Fruit fly (Drosophila melanogaster) whole organism, embryonic: ENCODE data around the gene nesd.

Experiments
- BEAF-32 ChIP-seq: fragments of 200-800 bp; sonication (Bioruptor generic); optimal IDR thresholded peaks from 3 replicates; lab custom pipeline; 2017; ENCODE audit warnings: missing biosample characterization, missing genetic modification characterization, mild to moderate bottlenecking, moderate library complexity, missing genetic modification reagents
- CG10366 ChIP-seq: fragments of 200-800 bp; sonication (Bioruptor generic); IDR thresholded peaks from 2 replicates; pipeline ENCODE4 v1.3.6; 2022; ENCODE audit warnings: missing biosample characterization, missing genetic modification characterization
- CG11247 ChIP-seq: fragments of 200-800 bp; sonication (Bioruptor generic); IDR thresholded peaks from 2 replicates; pipeline ENCODE4 v1.3.6; 2022; ENCODE audit warnings: missing biosample characterization, missing genetic modification characterization
- CG12236 ChIP-seq: fragments of 200-800 bp; sonication (Bioruptor generic); optimal IDR thresholded peaks from 2 replicates; lab custom pipeline; 2016; ENCODE audit warnings: missing biosample characterization, missing genetic modification characterization
- CG1233 ChIP-seq: fragments of 200-800 bp; sonication (Bioruptor generic); optimal IDR thresholded peaks from 4 replicates; lab custom pipeline; 2018; ENCODE audit warnings: missing biosample characterization, mild to moderate bottlenecking, missing genetic modification characterization
- CG13123 ChIP-seq: fragments of 200-800 bp; sonication (Bioruptor generic); optimal IDR thresholded peaks from 2 replicates; lab custom pipeline; 2016; ENCODE audit warnings: missing biosample characterization, missing genetic modification characterization
- CG13894 ChIP-seq: fragments of 200-800 bp; sonication (Bioruptor generic); optimal IDR thresholded peaks from 3 replicates; lab custom pipeline; 2018; ENCODE audit warnings: missing biosample characterization, mild to moderate bottlenecking, missing genetic modification characterization, moderate library complexity
- CG14441 ChIP-seq: fragments of 200-800 bp; sonication (Bioruptor generic); IDR thresholded peaks from 2 replicates; pipeline ENCODE4 v1.3.6; 2022; ENCODE audit warnings: missing biosample characterization, missing genetic modification characterization
- CG14667 ChIP-seq: fragments of 200-800 bp; sonication (Bioruptor generic); IDR thresholded peaks from 2 replicates; pipeline ENCODE4 v1.3.6; 2022; ENCODE audit warnings: missing biosample characterization, missing genetic modification characterization
- CG14965 ChIP-seq: fragments of 200-800 bp; sonication (Bioruptor generic); optimal IDR thresholded peaks from 2 replicates; lab custom pipeline; 2016; ENCODE audit warnings: missing biosample characterization, missing genetic modification characterization, borderline replicate concordance
- CG17328 ChIP-seq: fragments of 200-800 bp; sonication (Bioruptor generic); IDR thresholded peaks from 2 replicates; pipeline ENCODE4 v1.3.6; 2022; ENCODE audit warnings: missing biosample characterization, missing genetic modification characterization
- CG17612 ChIP-seq: fragments of 200-800 bp; sonication (Bioruptor generic); IDR thresholded peaks from 2 replicates; pipeline ENCODE4 v1.3.6; 2022; ENCODE audit warnings: missing biosample characterization, missing genetic modification characterization
- CG2129 ChIP-seq: fragments of 200-800 bp; sonication (Bioruptor generic); IDR thresholded peaks from 2 replicates; pipeline ENCODE4 v1.3.6; 2022; ENCODE audit warnings: missing biosample characterization, missing genetic modification characterization; ENCODE audit not compliant: partially characterized antibody
- CG30403 ChIP-seq: fragments of 200-800 bp; sonication (Bioruptor generic); optimal IDR thresholded peaks from 3 replicates; lab custom pipeline; 2016; ENCODE audit warnings: missing biosample characterization, missing genetic modification characterization
- CG31365 ChIP-seq: fragments of 200-800 bp; sonication (Bioruptor generic); optimal IDR thresholded peaks from 2 replicates; lab custom pipeline; 2018; ENCODE audit warnings: missing biosample characterization, mild to moderate bottlenecking, missing genetic modification characterization
- CG34224 ChIP-seq: fragments of 200-800 bp; sonication (Bioruptor generic); IDR thresholded peaks from 3 replicates; pipeline ENCODE4 v1.3.6; 2022; ENCODE audit warnings: missing biosample characterization, missing genetic modification characterization; ENCODE audit not compliant: partially characterized antibody
- CG6254 ChIP-seq: fragments of 200-800 bp; sonication (Bioruptor generic); optimal IDR thresholded peaks from 3 replicates; lab custom pipeline; 2017; ENCODE audit warnings: mild to moderate bottlenecking, missing biosample characterization, missing genetic modification reagents, missing genetic modification characterization
- CG6689 ChIP-seq: fragments of 200-800 bp; sonication (Bioruptor generic); IDR thresholded peaks from 2 replicates; pipeline ENCODE4 v1.3.6; 2022; ENCODE audit warnings: missing biosample characterization, missing genetic modification characterization
- CG7357 ChIP-seq: fragments of 200-800 bp; sonication (Bioruptor generic); IDR thresholded peaks from 3 replicates; pipeline ENCODE4 v1.3.6; 2022; ENCODE audit warnings: missing biosample characterization, missing genetic modification characterization
- CG9215 ChIP-seq: fragments of 200-800 bp; sonication (Bioruptor generic); IDR thresholded peaks from 2 replicates; pipeline ENCODE4 v1.3.6; 2022; ENCODE audit warnings: missing biosample characterization, missing genetic modification characterization
- CG9817 ChIP-seq: fragments of 200-800 bp; sonication (Bioruptor generic); optimal IDR thresholded peaks from 2 replicates; lab custom pipeline; 2018; ENCODE audit warnings: missing biosample characterization, mild to moderate bottlenecking, missing genetic modification characterization, moderate library complexity
- CHES-1-like ChIP-seq: fragments of 200-800 bp; sonication (Bioruptor generic); optimal IDR thresholded peaks from 2 replicates; lab custom pipeline; 2016; ENCODE audit warnings: missing biosample characterization, missing genetic modification characterization
- CTCF ChIP-seq: fragments of 200-800 bp; sonication (Bioruptor generic); optimal IDR thresholded peaks from 2 replicates; lab custom pipeline; 2017; ENCODE audit warnings: missing biosample characterization, mild to moderate bottlenecking, missing genetic modification characterization, moderate library complexity
- Chrac-16 ChIP-seq: fragments of 200-800 bp; sonication (Bioruptor generic); optimal IDR thresholded peaks from 3 replicates; lab custom pipeline; 2016; ENCODE audit warnings: missing biosample characterization, missing genetic modification characterization
- Deaf1 ChIP-seq: fragments of 200-800 bp; optimal IDR thresholded peaks from 3 replicates; lab custom pipeline; 2019; ENCODE audit warnings: missing biosample characterization, mild to moderate bottlenecking, missing genetic modification characterization, moderate library complexity
- E2f2 ChIP-seq: fragments of 200-800 bp; sonication (Bioruptor generic); IDR thresholded peaks from 2 replicates; pipeline ENCODE4 v1.3.6; 2022; ENCODE audit warnings: missing biosample characterization, missing genetic modification characterization
- Jarid2 ChIP-seq: fragments of 200-800 bp; sonication (Bioruptor generic); optimal IDR thresholded peaks from 3 replicates; lab custom pipeline; 2017; ENCODE audit warnings: mild to moderate bottlenecking, missing biosample characterization, missing genetic modification reagents, missing genetic modification characterization
- Meics ChIP-seq: fragments of 200-800 bp; sonication (Bioruptor generic); optimal IDR thresholded peaks from 2 replicates; lab custom pipeline; 2017; ENCODE audit warnings: missing biosample characterization, mild to moderate bottlenecking, missing genetic modification characterization
- Ssrp ChIP-seq: fragments of 200-800 bp; sonication (Bioruptor generic); optimal IDR thresholded peaks from 2 replicates; lab custom pipeline; 2018; ENCODE audit warnings: missing biosample characterization, mild to moderate bottlenecking, missing genetic modification characterization, moderate library complexity
- ab ChIP-seq: fragments of 200-800 bp; sonication (Bioruptor generic); optimal IDR thresholded peaks from 2 replicates; lab custom pipeline; 2016; ENCODE audit warnings: missing biosample characterization, missing genetic modification characterization
- al ChIP-seq: fragments of 200-800 bp; sonication (Bioruptor generic); IDR thresholded peaks from 2 replicates; pipeline ENCODE4 v1.3.6; 2022; ENCODE audit warnings: missing biosample characterization, missing genetic modification characterization
- aop ChIP-seq: fragments of 200-800 bp; sonication (Bioruptor generic); IDR thresholded peaks from 2 replicates; pipeline ENCODE4 v1.3.6; 2022; ENCODE audit warnings: missing biosample characterization, missing genetic modification characterization
- ase ChIP-seq: fragments of 200-800 bp; sonication (Bioruptor generic); IDR thresholded peaks from 3 replicates; pipeline ENCODE4 v1.3.6; 2022; ENCODE audit warnings: missing biosample characterization, missing genetic modification characterization
- az2 ChIP-seq: fragments of 200-800 bp; sonication (Bioruptor generic); optimal IDR thresholded peaks from 3 replicates; lab custom pipeline; 2016; ENCODE audit warnings: missing biosample characterization, missing genetic modification characterization
- esg ChIP-seq: fragments of 200-800 bp; sonication (Bioruptor generic); conservative IDR thresholded peaks from 2 replicates; pipeline ENCODE4 v1.3.6; 2022; ENCODE audit warnings: missing biosample characterization, missing genetic modification characterization
- fd102C ChIP-seq: fragments of 200-800 bp; sonication (Bioruptor generic); optimal IDR thresholded peaks from 2 replicates; lab custom pipeline; 2018; ENCODE audit warnings: missing biosample characterization, mild to moderate bottlenecking, missing genetic modification characterization, moderate library complexity
- fu2 ChIP-seq: fragments of 200-800 bp; sonication (Bioruptor generic); optimal IDR thresholded peaks from 2 replicates; lab custom pipeline; 2016; ENCODE audit warnings: missing biosample characterization, missing genetic modification characterization
- gcm2 ChIP-seq: fragments of 200-800 bp; sonication (Bioruptor generic); optimal IDR thresholded peaks from 2 replicates; lab custom pipeline; 2016; ENCODE audit warnings: missing biosample characterization, missing genetic modification characterization
- gt ChIP-seq: fragments of 200-800 bp; sonication (Bioruptor generic); IDR thresholded peaks from 2 replicates; pipeline ENCODE4 v1.3.6; 2022; ENCODE audit warnings: missing biosample characterization, missing genetic modification characterization
- hkb ChIP-seq, 2 experiments: fragments of 200-800 bp in 1 of 2; fragments of >200 bp in 1 of 2; sonication (Bioruptor generic) in 1 of 2; IDR thresholded peaks in 1 of 2; optimal IDR thresholded peaks in 1 of 2; 2 replicates each; pipeline versions ENCODE4 v1.3.6 to Lab custom; 2017 to 2022; ENCODE audit warnings: missing biosample characterization in 1 of 2, missing genetic modification characterization in 1 of 2
- jigr1 ChIP-seq: fragments of 200-800 bp; sonication (Bioruptor generic); IDR thresholded peaks from 3 replicates; pipeline ENCODE4 v1.3.6; 2022; ENCODE audit warnings: missing biosample characterization, missing genetic modification characterization
- lmd ChIP-seq: fragments of 200-800 bp; sonication (Bioruptor generic); IDR thresholded peaks from 2 replicates; pipeline ENCODE4 v1.3.6; 2022; ENCODE audit warnings: missing biosample characterization, missing genetic modification characterization
- otp ChIP-seq: fragments of 200-800 bp; sonication (Bioruptor generic); IDR thresholded peaks from 3 replicates; pipeline ENCODE4, ENCODE4 v1.3.6; 2022; ENCODE audit warnings: missing biosample characterization, missing genetic modification characterization
- p53 ChIP-seq: fragments of 200-800 bp; sonication (Bioruptor generic); optimal IDR thresholded peaks from 2 replicates; lab custom pipeline; 2016; ENCODE audit warnings: missing biosample characterization, missing genetic modification characterization
- pb ChIP-seq: fragments of 200-800 bp; sonication (Bioruptor generic); optimal IDR thresholded peaks from 3 replicates; lab custom pipeline; 2016; ENCODE audit warnings: missing biosample characterization, missing genetic modification characterization
- pfk ChIP-seq: fragments of 200-800 bp; sonication (Bioruptor generic); optimal IDR thresholded peaks from 2 replicates; lab custom pipeline; 2018; ENCODE audit warnings: missing biosample characterization, mild to moderate bottlenecking, missing genetic modification characterization, moderate library complexity
- phol ChIP-seq: fragments of 200-800 bp; sonication (Bioruptor generic); optimal IDR thresholded peaks from 3 replicates; lab custom pipeline; 2018; ENCODE audit warnings: missing biosample characterization, mild to moderate bottlenecking, missing genetic modification characterization, moderate library complexity
- pita ChIP-seq: fragments of 200-800 bp; sonication (Bioruptor generic); optimal IDR thresholded peaks from 2 replicates; lab custom pipeline; 2017; ENCODE audit warnings: missing biosample characterization, mild to moderate bottlenecking, missing genetic modification characterization
- pros ChIP-seq: fragments of 200-800 bp; sonication (Bioruptor generic); optimal IDR thresholded peaks from 3 replicates; lab custom pipeline; 2019; ENCODE audit warnings: missing biosample characterization, mild to moderate bottlenecking, missing genetic modification characterization, moderate library complexity
- pzg ChIP-seq: fragments of 200-800 bp; sonication (Bioruptor generic); optimal IDR thresholded peaks from 3 replicates; lab custom pipeline; 2018; ENCODE audit warnings: missing biosample characterization, mild to moderate bottlenecking, missing genetic modification characterization, moderate library complexity
- repo ChIP-seq: fragments of 200-800 bp; sonication (Bioruptor generic); optimal IDR thresholded peaks from 2 replicates; lab custom pipeline; 2016; ENCODE audit warnings: missing biosample characterization, missing genetic modification characterization
- zen ChIP-seq: fragments of 200-800 bp; sonication (Bioruptor generic); optimal IDR thresholded peaks from 3 replicates; lab custom pipeline; 2018; ENCODE audit warnings: missing biosample characterization, mild to moderate bottlenecking, missing genetic modification characterization, moderate library complexity

nesd gene

dm6 chr2L:20106595-20106994, 12.8 kb downstream of the nesd start:
- TF ChIP-seq Deaf1 (tag; lab: Kevin White, UChicago) (no peak), pb (GFP tag; lab: Kevin White, UChicago) (no peak), CG13123 (GFP tag; lab: Kevin White, UChicago) (no peak), hkb (optimal IDR thresholded peaks at IDR 0.05; lab: Kevin White, UChicago) (no peak), hkb (GFP tag; IDR thresholded peaks at IDR 0.05; lab: Robert Waterston, UW) (no peak), Chrac-16 (GFP tag; lab: Kevin White, UChicago) (no peak), CG17612 (GFP tag; lab: Robert Waterston, UW) (no peak), Ssrp (tag; lab: Kevin White, UChicago) (no peak), p53 (GFP tag; lab: Kevin White, UChicago) (no peak), gt (no peak), Jarid2 (GFP tag; lab: Kevin White, UChicago) (no peak), E2f2 (GFP tag; lab: Robert Waterston, UW) (no peak), CG7357 (GFP tag; lab: Robert Waterston, UW) (no peak), gcm2 (GFP tag; lab: Kevin White, UChicago) (no peak), CG17328 (GFP tag; lab: Robert Waterston, UW) (no peak), fu2 (GFP tag; lab: Kevin White, UChicago) (no peak), ab (GFP tag; lab: Kevin White, UChicago) (no peak), CHES-1-like (GFP tag; lab: Kevin White, UChicago) (no peak), pita (GFP tag; lab: Kevin White, UChicago) (no peak), phol (no peak), lmd (GFP tag; lab: Robert Waterston, UW) (0 out of 2 replicates have a peak, but pooled peaks have one; percentile 10), jigr1 (no peak), esg (GFP tag; lab: Robert Waterston, UW) (no peak), al (GFP tag; lab: Robert Waterston, UW) (no peak), zen (tag; lab: Kevin White, UChicago) (no peak), CG12236 (GFP tag; lab: Kevin White, UChicago) (no peak), CG1233 (GFP tag; lab: Kevin White, UChicago) (no peak), CG34224 (GFP tag; lab: Robert Waterston, UW) (no peak), CG13894 (tag; lab: Kevin White, UChicago) (no peak), CG14667 (GFP tag; lab: Robert Waterston, UW) (0 out of 2 replicates have a peak, but pooled peaks have one; percentile 18), CG9215 (GFP tag; lab: Robert Waterston, UW) (no peak), CG6689 (GFP tag; lab: Robert Waterston, UW) (no peak), Meics (GFP tag; lab: Kevin White, UChicago) (peak; percentile 17), CG9817 (tag; lab: Kevin White, UChicago) (no peak), fd102C (GFP tag; lab: Kevin White, UChicago) (no peak), pros (GFP tag; lab: Kevin White, UChicago) (no peak), CG2129 (GFP tag; lab: Robert Waterston, UW) (no peak), repo (no peak), CG11247 (GFP tag; lab: Robert Waterston, UW) (0 out of 2 replicates have a peak, but pooled peaks have one; percentile 24), CG6254 (GFP tag; lab: Kevin White, UChicago) (no peak), CG30403 (GFP tag; lab: Kevin White, UChicago) (no peak), CG14965 (GFP tag; lab: Kevin White, UChicago) (no peak), az2 (no peak), BEAF-32 (GFP tag; lab: Kevin White, UChicago) (no peak), otp (GFP tag; lab: Robert Waterston, UW) (no peak), CTCF (peak; percentile 91), CG31365 (peak; percentile 16), pfk (no peak), pzg (GFP tag; lab: Kevin White, UChicago) (no peak), ase (no peak), CG10366 (GFP tag; lab: Robert Waterston, UW) (no peak; the same call in 1 of the 2 replicates), CG14441 (GFP tag; lab: Robert Waterston, UW) (peak; percentile 36; the same call in 1 of the 2 replicates), aop (GFP tag; lab: Robert Waterston, UW) (no peak)
